Worm (Caenorhabditis elegans): Measurements from ENCODE around the gene Y94H6A.5.

Gene Y94H6A.5

DNA sequence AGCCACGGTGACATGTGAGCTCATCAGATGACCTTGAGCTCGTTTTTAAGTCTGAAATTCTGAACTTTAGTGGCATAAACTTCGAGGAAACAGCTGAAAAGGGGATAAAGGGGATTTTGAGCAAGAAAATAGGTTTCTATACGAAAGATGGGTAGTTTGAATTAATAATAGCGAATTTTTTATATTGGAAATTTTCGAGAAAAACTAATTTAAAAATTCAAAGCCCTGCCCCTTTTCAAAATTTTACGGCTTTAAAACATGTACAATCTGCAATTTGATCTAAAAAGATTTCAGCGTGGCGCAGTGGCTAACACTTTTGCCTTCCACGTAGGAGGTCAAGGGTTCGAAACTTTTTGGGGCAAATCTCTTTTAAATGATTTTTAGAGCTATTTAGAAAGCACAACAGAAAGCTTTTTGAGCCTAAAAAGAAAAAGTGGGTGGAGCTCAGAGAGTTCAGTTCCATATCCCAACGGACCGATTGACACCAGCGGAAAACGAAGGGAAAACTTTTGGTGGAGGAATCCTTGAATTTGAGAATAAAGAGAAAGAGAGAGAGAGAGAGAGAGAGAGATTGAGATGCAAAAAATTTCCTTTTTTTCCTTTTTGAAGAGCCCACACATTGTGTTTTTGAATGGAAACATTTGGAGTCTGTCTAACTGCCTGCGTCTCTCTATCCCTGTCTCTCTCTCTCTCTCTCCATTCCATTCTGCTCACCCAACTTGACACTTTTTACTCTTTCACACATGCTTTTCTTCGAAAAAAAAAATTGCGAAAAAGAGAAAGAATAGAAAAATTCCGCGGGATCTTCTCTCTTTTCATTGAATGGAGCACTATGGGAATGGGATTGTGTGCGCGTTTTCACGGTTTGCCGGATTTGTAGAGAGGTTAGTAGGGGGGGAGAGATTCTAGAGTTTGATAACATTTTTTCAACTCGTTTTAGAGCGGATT is 39.5 kb downstream of the Y94H6A.5 start, which contains the start of gene Y69A2AR.31:
TSS of gene Y69A2AR.31 (minus strand) at position 51 of the 948 bp plus-strand sequence.
- TF ChIP-seq lin-38 (GFP tag; IDR thresholded peaks at IDR 0.05) (peak; percentile 74), Y5F2A.4 (GFP tag; optimal IDR thresholded peaks at IDR 0.05) (peak; percentile 65), daf-8 (GFP tag; IDR thresholded peaks at IDR 0.05) (0 out of 2 replicates have a peak, but pooled peaks have one; percentile 38), mes-2 (tag; optimal IDR thresholded peaks at IDR 0.05; ENCODE audit: poor library complexity, severe bottlenecking) (peak; percentile 14), ctbp-1 (GFP tag; IDR thresholded peaks at IDR 0.05) (peak; percentile 33; the same call in 1 of the 2 replicates), attf-4 (tag; optimal IDR thresholded peaks at IDR 0.05) (no peak), madf-5 (GFP tag; IDR thresholded peaks at IDR 0.05) (0 out of 4 replicates have a peak, but pooled peaks of 1 of the 2 experiments have one; percentile 50), lir-3 (tag; optimal IDR thresholded peaks at IDR 0.05) (peak; percentile 45), nhr-10 (tag; optimal IDR thresholded peaks at IDR 0.05) (no peak), aha-1 (tag) (peak; percentile 95), mep-1 (tag; optimal IDR thresholded peaks at IDR 0.05) (no peak), rbr-2 (tag; optimal IDR thresholded peaks at IDR 0.05) (no peak), F26F4.8 (GFP tag; conservative IDR thresholded peaks at IDR 0.05) (peak; percentile 76), dmd-8 (GFP tag; IDR thresholded peaks at IDR 0.05) (peak; percentile 76), zfp-3 (GFP tag; conservative IDR thresholded peaks at IDR 0.05) (no peak), snpc-1.2 (GFP tag; IDR thresholded peaks at IDR 0.05) (peak; percentile 63), php-3 (GFP tag; IDR thresholded peaks at IDR 0.05) (0 out of 2 replicates have a peak, but pooled peaks have one; percentile 42), nhr-48 (tag; optimal IDR thresholded peaks at IDR 0.05) (peak; percentile 26), lim-7 (GFP tag; IDR thresholded peaks at IDR 0.05) (peak; percentile 80), D1046.2 (GFP tag; IDR thresholded peaks at IDR 0.05) (0 out of 2 replicates have a peak, but pooled peaks have one; percentile 64), daf-19 (GFP tag; conservative IDR thresholded peaks at IDR 0.05) (0 out of 2 replicates have a peak, but pooled peaks have one; percentile 44), gei-8 (GFP tag; optimal IDR thresholded peaks at IDR 0.05) (no peak), arid-1 (GFP tag; conservative IDR thresholded peaks at IDR 0.05) (peak; percentile 72; the same call in 1 of the 2 replicates), tra-1 (GFP tag; IDR thresholded peaks at IDR 0.05) (0 out of 2 replicates have a peak, but pooled peaks have one; percentile 54), egl-43 (GFP tag; IDR thresholded peaks at IDR 0.05) (peak; percentile 55), pqm-1 (tag; optimal IDR thresholded peaks at IDR 0.05) (no peak), F44E2.7 (GFP tag; IDR thresholded peaks at IDR 0.05) (0 out of 2 replicates have a peak, but pooled peaks have one; percentile 59), F49E8.2 (tag; optimal IDR thresholded peaks at IDR 0.05; ENCODE audit: borderline replicate concordance) (no peak), nhr-102 (tag; optimal IDR thresholded peaks at IDR 0.05) (no peak), pha-4 (GFP tag; IDR thresholded peaks at IDR 0.05) (peak; percentile 79; the same call in 1 of the 2 replicates), pha-4 (tag; optimal IDR thresholded peaks at IDR 0.05) (no peak), mxl-2 (GFP tag; conservative IDR thresholded peaks at IDR 0.05) (peak; percentile 46; the same call in 1 of the 2 replicates), vab-7 (GFP tag; IDR thresholded peaks at IDR 0.05) (peak; percentile 67; the same call in 1 of the 2 replicates), lin-13 (GFP tag; optimal IDR thresholded peaks at IDR 0.05) (peak; percentile 34), nhr-42 (GFP tag; IDR thresholded peaks at IDR 0.05) (no peak), spr-1 (tag; optimal IDR thresholded peaks at IDR 0.05) (peak; percentile 6), Y48G9A.11 (GFP tag; IDR thresholded peaks at IDR 0.05) (peak; percentile 76), daf-16 (GFP tag; optimal IDR thresholded peaks at IDR 0.05) (peak in 1 of 2 experiments; percentile 5), daf-16 (tag; optimal IDR thresholded peaks at IDR 0.05) (peak; percentile 15), Y105C5A.15 (GFP tag; IDR thresholded peaks at IDR 0.05) (peak; percentile 88), unc-62 (GFP tag; optimal IDR thresholded peaks at IDR 0.05 in 1 of 2) (peak in 1 of 2 experiments; percentile 47), unc-62 (tag; optimal IDR thresholded peaks at IDR 0.05) (no peak), R02D3.7 (tag; optimal IDR thresholded peaks at IDR 0.05) (no peak), fkh-10 (GFP tag; optimal IDR thresholded peaks at IDR 0.05) (peak; percentile 59), duxl-1 (tag; optimal IDR thresholded peaks at IDR 0.05; ENCODE audit: poor library complexity) (peak; percentile 43)

Measured in whole organism, L4 larva.